Worm (Caenorhabditis elegans): Measurements from ENCODE around the gene C31H1.1.

Gene C31H1.1

DNA sequence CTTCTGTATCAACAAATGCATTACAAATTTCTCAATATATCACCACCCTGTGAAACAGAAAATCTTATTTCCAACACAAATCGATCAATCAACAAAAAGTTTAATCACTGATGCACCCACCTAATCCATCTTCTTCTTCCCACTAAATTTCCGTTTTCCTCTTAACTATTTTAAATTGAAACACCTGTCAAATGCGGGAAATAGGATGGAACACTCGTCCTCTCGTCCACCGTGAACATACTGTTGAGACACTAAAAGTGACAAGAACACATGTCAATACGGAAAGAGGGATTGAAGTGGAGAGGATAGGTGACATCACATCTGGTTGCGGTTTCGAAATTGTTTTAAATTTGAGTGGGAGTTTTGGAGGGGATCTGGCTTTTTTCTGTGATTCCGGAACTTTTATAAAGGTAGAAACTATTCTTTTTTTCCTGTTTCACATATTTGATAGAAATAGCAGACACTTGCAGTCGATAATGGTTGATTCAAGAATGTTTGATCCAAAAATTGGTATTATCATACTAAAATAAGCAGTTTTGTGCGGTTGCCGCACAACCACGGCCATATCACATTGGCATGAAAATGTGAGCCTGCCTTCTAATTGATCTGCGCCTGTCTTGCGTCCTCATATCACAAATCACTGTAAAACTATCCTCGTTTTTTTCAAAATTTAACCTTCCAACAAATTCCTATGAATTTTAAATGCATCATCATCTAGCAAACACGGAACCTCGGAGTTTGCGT, 23.0 kb downstream of the C31H1.1 start:
- TF ChIP-seq nhr-237 (tag; optimal IDR thresholded peaks at IDR 0.05) = no peak
- no peak for TF ChIP-seq unc-62 (GFP tag; optimal IDR thresholded peaks at IDR 0.05)
- TF ChIP-seq ceh-16 (tag; optimal IDR thresholded peaks at IDR 0.05) = no peak
- no peak for TF ChIP-seq zag-1 (tag; optimal IDR thresholded peaks at IDR 0.05)
- no peak for TF ChIP-seq ceh-82 (tag; optimal IDR thresholded peaks at IDR 0.05)
- no peak for TF ChIP-seq blmp-1 (tag; optimal IDR thresholded peaks at IDR 0.05; ENCODE audit: insufficient read depth)
- TF ChIP-seq aly-2 (tag; optimal IDR thresholded peaks at IDR 0.05) = no peak
- no peak for TF ChIP-seq unc-39 (tag; optimal IDR thresholded peaks at IDR 0.05)
- TF ChIP-seq mdl-1 (tag; optimal IDR thresholded peaks at IDR 0.05) = no peak
- TF ChIP-seq egl-27 (tag; optimal IDR thresholded peaks at IDR 0.05) = no peak
- no peak for TF ChIP-seq nhr-21 (tag; optimal IDR thresholded peaks at IDR 0.05)
- TF ChIP-seq nhr-10 (tag; optimal IDR thresholded peaks at IDR 0.05) = no peak
- no peak for TF ChIP-seq lsy-2 (tag; optimal IDR thresholded peaks at IDR 0.05)
- no peak for TF ChIP-seq elt-1 (tag; optimal IDR thresholded peaks at IDR 0.05)
- no peak for TF ChIP-seq mab-5 (tag; optimal IDR thresholded peaks at IDR 0.05)
- TF ChIP-seq nhr-12 (tag; optimal IDR thresholded peaks at IDR 0.05) = no peak

DNA sequence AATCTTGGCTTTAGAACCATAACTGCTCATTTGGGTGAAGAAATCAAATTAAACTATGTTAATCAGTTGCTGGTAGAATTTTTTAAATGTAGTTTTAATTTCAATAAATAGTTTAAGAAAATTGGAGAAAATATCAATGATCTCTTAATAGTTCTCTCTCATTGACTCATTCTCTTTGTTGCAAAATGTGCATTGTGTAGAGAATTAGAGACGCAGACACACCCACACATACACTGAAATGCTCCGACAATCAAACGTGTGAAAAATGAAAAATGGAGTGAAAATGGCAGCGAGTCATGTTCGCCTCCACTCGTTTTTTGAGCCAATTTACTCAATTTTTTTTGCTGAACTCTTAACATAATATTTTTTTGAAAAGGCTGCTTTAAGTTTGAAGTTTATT, 23.7 kb downstream of the C31H1.1 start:
- TF ChIP-seq alr-1 (tag; optimal IDR thresholded peaks at IDR 0.05) = no peak
- TF ChIP-seq ZK546.5 (tag; optimal IDR thresholded peaks at IDR 0.05) = no peak
- TF ChIP-seq unc-55 (GFP tag; optimal IDR thresholded peaks at IDR 0.05) = peak; percentile 29
- TF ChIP-seq fos-1 (tag; optimal IDR thresholded peaks at IDR 0.05) = peak; percentile 60
- TF ChIP-seq ceh-16 (tag; optimal IDR thresholded peaks at IDR 0.05) = no peak
- TF ChIP-seq nhr-21 (tag; optimal IDR thresholded peaks at IDR 0.05) = no peak
- TF ChIP-seq ceh-82 (tag; optimal IDR thresholded peaks at IDR 0.05) = no peak
- no peak for TF ChIP-seq dmd-4 (tag; optimal IDR thresholded peaks at IDR 0.05)
- TF ChIP-seq gmeb-1 (tag; optimal IDR thresholded peaks at IDR 0.05) = no peak

DNA sequence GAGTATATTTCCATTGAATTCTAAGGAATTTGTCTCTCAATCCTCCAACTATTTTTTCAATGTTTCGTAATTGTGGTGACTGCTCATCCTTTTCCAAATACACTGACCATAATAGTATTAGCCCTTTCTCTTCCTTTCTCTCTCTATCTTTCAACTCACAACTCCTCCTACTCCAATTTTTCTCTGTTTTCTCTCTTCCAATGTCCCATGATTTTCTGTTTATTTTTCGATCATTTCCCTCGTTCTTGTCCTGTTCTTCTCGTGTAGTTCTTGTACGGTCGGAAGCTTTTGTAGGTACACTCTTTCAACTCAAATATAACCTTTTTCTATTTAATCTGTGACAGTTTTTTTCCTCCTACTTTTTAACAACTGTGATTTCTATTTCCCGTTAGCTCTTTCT, 24.7 kb downstream of the C31H1.1 start:
- TF ChIP-seq nhr-129 (tag; optimal IDR thresholded peaks at IDR 0.05) (peak; percentile 62), F13H6.1 (tag; optimal IDR thresholded peaks at IDR 0.05) (peak; percentile 62), unc-55 (GFP tag; optimal IDR thresholded peaks at IDR 0.05) (peak; percentile 14), fos-1 (tag; optimal IDR thresholded peaks at IDR 0.05) (peak; percentile 16), C34F6.9 (tag; optimal IDR thresholded peaks at IDR 0.05) (peak; percentile 7), mbf-1 (tag; optimal IDR thresholded peaks at IDR 0.05) (no peak), blmp-1 (tag; optimal IDR thresholded peaks at IDR 0.05; ENCODE audit: insufficient read depth) (no peak), nhr-10 (tag; optimal IDR thresholded peaks at IDR 0.05) (no peak), lsy-2 (tag; optimal IDR thresholded peaks at IDR 0.05) (peak in 1 of 2 experiments; percentile 11)

DNA sequence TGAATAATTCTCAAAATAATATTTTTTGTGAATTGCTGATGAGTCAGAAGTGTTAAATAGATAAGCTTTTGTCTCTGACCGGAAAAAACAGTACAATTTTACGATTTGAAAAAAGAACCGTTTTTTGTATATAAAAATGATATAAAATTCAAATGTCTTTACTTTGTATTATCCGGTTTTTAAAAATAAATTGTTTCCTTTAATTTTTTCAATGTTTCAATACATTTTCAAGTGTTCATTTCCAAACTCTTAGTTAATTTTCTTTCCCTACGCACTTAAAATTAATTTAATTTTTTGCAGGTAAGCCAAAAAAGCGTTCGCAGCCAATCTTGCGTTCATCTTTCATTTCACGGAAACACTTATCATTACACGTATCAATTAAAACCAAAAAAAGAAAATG, 27.2 kb downstream of the C31H1.1 start, which contains the start of gene egal-1:
Gene egal-1 (plus strand): TSS at position 301 of the 400 bp plus-strand sequence.
- TF ChIP-seq unc-62 (GFP tag; optimal IDR thresholded peaks at IDR 0.05) = no peak
- TF ChIP-seq lin-11 (tag; optimal IDR thresholded peaks at IDR 0.05) = no peak
- TF ChIP-seq nhr-10 (tag; optimal IDR thresholded peaks at IDR 0.05) = no peak
- no peak for TF ChIP-seq nhr-237 (tag; optimal IDR thresholded peaks at IDR 0.05)
- no peak for TF ChIP-seq ama-1 (optimal IDR thresholded peaks at IDR 0.05)
- no peak for TF ChIP-seq lsy-2 (tag; optimal IDR thresholded peaks at IDR 0.05)
- no peak for TF ChIP-seq ztf-11 (tag; optimal IDR thresholded peaks at IDR 0.05)
- no peak for TF ChIP-seq nhr-25 (tag; optimal IDR thresholded peaks at IDR 0.05)
- no peak for TF ChIP-seq unc-55 (GFP tag; optimal IDR thresholded peaks at IDR 0.05)
- no peak for TF ChIP-seq nhr-23 (tag; optimal IDR thresholded peaks at IDR 0.05)
- no peak for TF ChIP-seq nhr-6 (tag; optimal IDR thresholded peaks at IDR 0.05)
- no peak for TF ChIP-seq ztf-4 (tag; optimal IDR thresholded peaks at IDR 0.05)
- TF ChIP-seq crh-2 (tag; optimal IDR thresholded peaks at IDR 0.05) = no peak
- TF ChIP-seq lin-13 (GFP tag; optimal IDR thresholded peaks at IDR 0.05) = no peak
- TF ChIP-seq fos-1 (tag; optimal IDR thresholded peaks at IDR 0.05) = no peak
- no peak for TF ChIP-seq alr-1 (tag; optimal IDR thresholded peaks at IDR 0.05)
- TF ChIP-seq C34F6.9 (tag; optimal IDR thresholded peaks at IDR 0.05) = no peak
- TF ChIP-seq mab-5 (tag; optimal IDR thresholded peaks at IDR 0.05) = no peak
- no peak for TF ChIP-seq mdl-1 (tag; optimal IDR thresholded peaks at IDR 0.05)
